Fruit fly (Drosophila melanogaster) Kc167 (cell line): ENCODE data around the gene CG5568.

ENCODE experiments used
- Myc ChIP-seq: fragments of >200 bp; optimal IDR thresholded peaks from 2 replicates; lab custom pipeline; 2017; ENCODE audit warnings: missing external identifiers
- h ChIP-seq: fragments of >200 bp; optimal IDR thresholded peaks from 3 replicates; lab custom pipeline; 2018; ENCODE audit warnings: missing external identifiers
- ttk ChIP-seq: sonication (Bioruptor generic); optimal IDR thresholded peaks from 2 replicates; lab custom pipeline; 2017; ENCODE audit warnings: missing external identifiers

DNA sequence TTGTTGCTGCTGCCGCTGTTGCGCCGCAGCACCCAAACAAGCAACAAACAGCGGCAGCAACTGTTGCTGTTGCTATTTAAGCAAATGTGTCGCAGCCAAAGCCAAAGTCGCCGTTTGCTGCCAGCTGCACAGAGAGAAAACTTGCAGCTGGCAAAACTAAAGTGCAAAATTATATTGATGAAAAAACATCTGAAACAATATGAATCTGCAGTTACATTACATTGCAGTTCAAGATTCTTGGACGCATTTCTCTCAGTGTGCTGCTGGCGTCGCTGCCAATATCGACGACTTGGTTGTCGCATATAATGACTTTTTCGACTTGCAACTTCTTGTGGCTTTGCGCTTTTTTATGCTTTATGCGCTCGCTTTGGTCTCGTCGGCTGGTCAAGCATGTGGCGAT, 37.1 kb upstream of the CG5568 start:
- TF ChIP-seq ttk (lab: Kevin White, UChicago) (no peak), h (lab: Kevin White, UChicago) (no peak), Myc (lab: Kevin White, UChicago) (no peak)
